Worm (Caenorhabditis elegans) whole organism, late embryonic: Measurements from ENCODE around the gene F31B12.4.

Experiments
- ama-1 ChIP-seq: fragments of 150-350 bp; optimal IDR thresholded peaks from 2 replicates; lab custom pipeline; 2014
- ceh-30 ChIP-seq: fragments of 150-350 bp; optimal IDR thresholded peaks from 2 replicates; lab custom pipeline; 2014; ENCODE audit warnings: missing biosample characterization, missing genetic modification characterization
- dve-1 ChIP-seq: sonication (generic microtip); optimal IDR thresholded peaks from 2 replicates; lab custom pipeline; 2017; ENCODE audit warnings: antibody characterized with exemption, mild to moderate bottlenecking, missing genetic modification characterization, missing compliant biosample characterization
- pqm-1 ChIP-seq: sonication (generic microtip); optimal IDR thresholded peaks from 2 replicates; lab custom pipeline; 2016; ENCODE audit warnings: missing genetic modification characterization, missing compliant biosample characterization
- sox-4 ChIP-seq: sonication (generic microtip); optimal IDR thresholded peaks from 2 replicates; lab custom pipeline; 2017; ENCODE audit warnings: mild to moderate bottlenecking, missing genetic modification characterization, inconsistent platforms, missing compliant biosample characterization

DNA sequence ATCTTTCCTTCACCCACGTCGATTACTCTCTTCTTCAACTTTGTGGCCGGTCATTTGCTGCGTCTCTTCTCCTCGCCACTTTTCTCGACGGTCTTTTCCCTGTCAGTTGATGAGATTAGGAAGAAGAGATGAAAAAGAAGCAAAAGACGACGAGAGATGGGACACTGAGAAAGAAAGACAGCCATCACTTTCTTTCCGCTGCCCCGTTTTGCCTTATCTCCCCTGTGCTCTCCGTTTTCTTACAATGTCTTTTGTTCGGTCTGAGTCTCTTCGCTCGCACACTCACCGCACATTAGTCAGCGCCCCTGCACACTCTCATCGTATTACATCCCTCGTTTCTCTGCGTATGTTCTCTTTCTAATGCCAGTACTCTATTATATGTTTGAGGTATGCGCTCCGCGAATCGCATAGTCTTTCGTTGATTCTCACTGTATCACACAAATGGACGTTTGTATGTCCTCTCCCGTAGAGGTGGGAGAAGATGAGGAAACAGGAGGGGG, 38.4 kb upstream of the F31B12.4 start:
- TF ChIP-seq sox-4 (tag; lab: Kevin White, UChicago) = no peak
- no peak for TF ChIP-seq ceh-30
- TF ChIP-seq ama-1 = no peak
- peak; percentile 77 for TF ChIP-seq dve-1
- TF ChIP-seq pqm-1 (tag; lab: Kevin White, UChicago) = peak; percentile 40
